Worm (Caenorhabditis elegans) whole organism, midembryonic: ENCODE measurements around the gene Y73C8C.3.

Source experiments
- ref-1 ChIP-seq: fragments of 200-800 bp; sonication (Bioruptor generic); conservative IDR thresholded peaks from 2 replicates; pipeline ENCODE4 v1.3.6; 2022; ENCODE audit warnings: missing genetic modification reagents, missing genetic modification characterization, missing compliant biosample characterization
- ztf-29 ChIP-seq: fragments of 200-800 bp; sonication (Bioruptor generic); IDR thresholded peaks from 2 replicates; pipeline ENCODE4 v1.3.6; 2022; ENCODE audit warnings: missing genetic modification reagents, missing genetic modification characterization, missing compliant biosample characterization

ce11 chrV:3165438-3165837, 50.4 kb downstream of the Y73C8C.3 start, which contains the start of gene C36C5.14:
- no peak for TF ChIP-seq ztf-29 (GFP tag; lab: Robert Waterston, UW)
- no peak for TF ChIP-seq ref-1 (GFP tag; lab: Robert Waterston, UW)
